Fruit fly (Drosophila melanogaster) whole organism, embryonic: ENCODE results near the gene CG31921.

Source experiments
- Abd-B ChIP-seq: fragments of 200-800 bp; sonication (Bioruptor generic); optimal IDR thresholded peaks from 2 replicates; lab custom pipeline; 2018; ENCODE audit warnings: missing biosample characterization, mild to moderate bottlenecking, missing genetic modification characterization, moderate library complexity
- Atf6 ChIP-seq: fragments of 200-800 bp; sonication (Bioruptor generic); IDR thresholded peaks from 2 replicates; pipeline ENCODE4 v1.3.6; 2022; ENCODE audit warnings: missing biosample characterization, missing genetic modification characterization
- CG11247 ChIP-seq: fragments of 200-800 bp; sonication (Bioruptor generic); IDR thresholded peaks from 2 replicates; pipeline ENCODE4 v1.3.6; 2022; ENCODE audit warnings: missing biosample characterization, missing genetic modification characterization
- CG11398 ChIP-seq: fragments of 200-800 bp; sonication (Bioruptor generic); optimal IDR thresholded peaks from 2 replicates; lab custom pipeline; 2016; ENCODE audit warnings: missing biosample characterization, missing genetic modification characterization
- CG12942 ChIP-seq: fragments of 200-800 bp; sonication (Bioruptor generic); optimal IDR thresholded peaks from 3 replicates; lab custom pipeline; 2016; ENCODE audit warnings: missing biosample characterization, missing genetic modification characterization
- CG13775 ChIP-seq: fragments of 200-800 bp; sonication (Bioruptor generic); optimal IDR thresholded peaks from 3 replicates; lab custom pipeline; 2017; ENCODE audit warnings: missing biosample characterization, mild to moderate bottlenecking, missing genetic modification characterization
- CG15011 ChIP-seq: fragments of 200-800 bp; sonication (Bioruptor generic); optimal IDR thresholded peaks from 3 replicates; lab custom pipeline; 2018; ENCODE audit warnings: missing biosample characterization, mild to moderate bottlenecking, missing genetic modification characterization
- CG1529 ChIP-seq: fragments of 200-800 bp; sonication (Bioruptor generic); optimal IDR thresholded peaks from 3 replicates; lab custom pipeline; 2018; ENCODE audit warnings: missing biosample characterization, missing genetic modification characterization
- CG1603 ChIP-seq: fragments of 200-800 bp; sonication (Bioruptor generic); optimal IDR thresholded peaks from 2 replicates; lab custom pipeline; 2019; ENCODE audit warnings: missing biosample characterization, mild to moderate bottlenecking, missing genetic modification characterization, moderate library complexity
- CG17385 ChIP-seq: fragments of 200-800 bp; sonication (Bioruptor generic); optimal IDR thresholded peaks from 3 replicates; lab custom pipeline; 2018; ENCODE audit warnings: missing biosample characterization, mild to moderate bottlenecking, missing genetic modification characterization
- CG17829 ChIP-seq: fragments of 200-800 bp; optimal IDR thresholded peaks from 2 replicates; lab custom pipeline; 2019; ENCODE audit warnings: missing biosample characterization, mild to moderate bottlenecking, missing genetic modification characterization, moderate library complexity
- CG1832 ChIP-seq: fragments of 200-800 bp; sonication (Bioruptor generic); optimal IDR thresholded peaks from 2 replicates; lab custom pipeline; 2017; ENCODE audit warnings: missing biosample characterization, mild to moderate bottlenecking, missing genetic modification characterization, inconsistent platforms
- CG18764 ChIP-seq: fragments of 200-800 bp; sonication (Bioruptor generic); optimal IDR thresholded peaks from 3 replicates; lab custom pipeline; 2016; ENCODE audit warnings: missing biosample characterization, missing genetic modification characterization
- CG30403 ChIP-seq: fragments of 200-800 bp; sonication (Bioruptor generic); optimal IDR thresholded peaks from 3 replicates; lab custom pipeline; 2016; ENCODE audit warnings: missing biosample characterization, missing genetic modification characterization
- CG3065 ChIP-seq: fragments of 200-800 bp; sonication (Bioruptor generic); optimal IDR thresholded peaks from 2 replicates; lab custom pipeline; 2016; ENCODE audit warnings: missing biosample characterization, missing genetic modification characterization
- CG3847 ChIP-seq: fragments of 200-800 bp; sonication (Bioruptor generic); IDR thresholded peaks from 2 replicates; pipeline ENCODE4 v1.3.6; 2022; ENCODE audit warnings: missing biosample characterization, missing genetic modification characterization
- CG6272 ChIP-seq: fragments of 200-800 bp; sonication (Bioruptor generic); IDR thresholded peaks from 2 replicates; pipeline ENCODE4 v1.3.6; 2022; ENCODE audit warnings: missing biosample characterization, missing genetic modification characterization
- CG6689 ChIP-seq: fragments of 200-800 bp; sonication (Bioruptor generic); IDR thresholded peaks from 2 replicates; pipeline ENCODE4 v1.3.6; 2022; ENCODE audit warnings: missing biosample characterization, missing genetic modification characterization
- CG7357 ChIP-seq: fragments of 200-800 bp; sonication (Bioruptor generic); IDR thresholded peaks from 3 replicates; pipeline ENCODE4 v1.3.6; 2022; ENCODE audit warnings: missing biosample characterization, missing genetic modification characterization
- CG7839 ChIP-seq: fragments of 200-800 bp; sonication (Bioruptor generic); optimal IDR thresholded peaks from 3 replicates; lab custom pipeline; 2018; ENCODE audit warnings: missing biosample characterization, mild to moderate bottlenecking, missing genetic modification characterization, moderate library complexity
- CG7928 ChIP-seq: fragments of 200-800 bp; sonication (Bioruptor generic); optimal IDR thresholded peaks from 2 replicates; lab custom pipeline; 2017; ENCODE audit warnings: missing biosample characterization, mild to moderate bottlenecking, missing genetic modification characterization
- CG8388 ChIP-seq: fragments of 200-800 bp; sonication (Bioruptor generic); optimal IDR thresholded peaks from 2 replicates; lab custom pipeline; 2019; ENCODE audit warnings: missing biosample characterization, mild to moderate bottlenecking, missing genetic modification characterization, moderate library complexity
- CG8944 ChIP-seq: fragments of 200-800 bp; sonication (Bioruptor generic); optimal IDR thresholded peaks from 3 replicates; lab custom pipeline; 2016; ENCODE audit warnings: missing biosample characterization, missing genetic modification characterization
- Dp ChIP-seq: fragments of 200-800 bp; sonication (Bioruptor generic); optimal IDR thresholded peaks from 2 replicates; lab custom pipeline; 2018; ENCODE audit warnings: missing biosample characterization, mild to moderate bottlenecking, missing genetic modification characterization, moderate library complexity
- Mad ChIP-seq: fragments of 200-800 bp; sonication (Bioruptor generic); optimal IDR thresholded peaks from 2 replicates; lab custom pipeline; 2016; ENCODE audit warnings: missing biosample characterization, missing genetic modification characterization
- Mrtf ChIP-seq: fragments of 200-800 bp; sonication (Bioruptor generic); IDR thresholded peaks from 3 replicates; pipeline ENCODE4 v1.3.6; 2022; ENCODE audit warnings: missing biosample characterization, missing genetic modification characterization
- PHDP ChIP-seq: fragments of 200-800 bp; sonication (Bioruptor generic); optimal IDR thresholded peaks from 3 replicates; lab custom pipeline; 2018; ENCODE audit warnings: missing biosample characterization, mild to moderate bottlenecking, missing genetic modification characterization, moderate library complexity
- Side ChIP-seq: fragments of 200-800 bp; sonication (Bioruptor generic); optimal IDR thresholded peaks from 2 replicates; lab custom pipeline; 2016; ENCODE audit warnings: missing biosample characterization, missing genetic modification characterization
- Sin3A ChIP-seq: fragments of >200 bp; optimal IDR thresholded peaks from 2 replicates; lab custom pipeline; 2018
- Sry-β ChIP-seq: fragments of 200-800 bp; sonication (Bioruptor generic); optimal IDR thresholded peaks from 2 replicates; lab custom pipeline; 2018; ENCODE audit warnings: missing biosample characterization, mild to moderate bottlenecking, missing genetic modification characterization, moderate library complexity
- Ssrp ChIP-seq: fragments of 200-800 bp; sonication (Bioruptor generic); optimal IDR thresholded peaks from 2 replicates; lab custom pipeline; 2018; ENCODE audit warnings: missing biosample characterization, mild to moderate bottlenecking, missing genetic modification characterization, moderate library complexity
- bcd ChIP-seq: fragments of 200-800 bp; sonication (Bioruptor generic); optimal IDR thresholded peaks from 2 replicates; lab custom pipeline; 2017; ENCODE audit warnings: missing biosample characterization, mild to moderate bottlenecking, missing genetic modification characterization
- chif ChIP-seq, 2 experiments: fragments of 200-800 bp; sonication (Bioruptor generic); optimal IDR thresholded peaks; 3 replicates each; lab custom pipeline; 2016; ENCODE audit warnings: missing biosample characterization in 2 of 2, missing genetic modification characterization in 2 of 2
- dm ChIP-seq: fragments of 200-800 bp; sonication (Bioruptor generic); optimal IDR thresholded peaks from 3 replicates; lab custom pipeline; 2016; ENCODE audit warnings: missing biosample characterization, missing genetic modification characterization
- eve ChIP-seq, 2 experiments: fragments of >200 bp; optimal IDR thresholded peaks; 2 replicates each; lab custom pipeline; 2017; ENCODE audit warnings: missing biosample characterization in 2 of 2, missing genetic modification characterization in 2 of 2
- eyg ChIP-seq: fragments of 200-800 bp; sonication (Bioruptor generic); optimal IDR thresholded peaks from 3 replicates; lab custom pipeline; 2016; ENCODE audit warnings: missing biosample characterization, missing genetic modification characterization
- fu2 ChIP-seq: fragments of 200-800 bp; sonication (Bioruptor generic); optimal IDR thresholded peaks from 2 replicates; lab custom pipeline; 2016; ENCODE audit warnings: missing biosample characterization, missing genetic modification characterization
- gsb-n ChIP-seq: fragments of 200-800 bp; sonication (Bioruptor generic); optimal IDR thresholded peaks from 3 replicates; lab custom pipeline; 2018; ENCODE audit warnings: missing biosample characterization, mild to moderate bottlenecking, missing genetic modification characterization
- her ChIP-seq: fragments of 200-800 bp; sonication (Bioruptor generic); optimal IDR thresholded peaks from 2 replicates; lab custom pipeline; 2016; ENCODE audit warnings: missing biosample characterization, missing genetic modification characterization
- ind ChIP-seq: fragments of 200-800 bp; sonication (Bioruptor generic); optimal IDR thresholded peaks from 3 replicates; lab custom pipeline; 2016; ENCODE audit warnings: missing biosample characterization, missing genetic modification characterization
- lilli ChIP-seq: fragments of 200-800 bp; sonication (Bioruptor generic); optimal IDR thresholded peaks from 3 replicates; lab custom pipeline; 2016; ENCODE audit warnings: missing biosample characterization, missing genetic modification characterization
- nerfin-1 ChIP-seq: fragments of 200-800 bp; sonication (Bioruptor generic); optimal IDR thresholded peaks from 3 replicates; lab custom pipeline; 2019; ENCODE audit warnings: missing biosample characterization, mild to moderate bottlenecking, missing genetic modification characterization, moderate library complexity
- nom ChIP-seq: fragments of 200-800 bp; sonication (Bioruptor generic); optimal IDR thresholded peaks from 2 replicates; lab custom pipeline; 2017; ENCODE audit warnings: missing biosample characterization, missing genetic modification characterization, mild to moderate bottlenecking, moderate library complexity, missing genetic modification reagents
- prd ChIP-seq, 3 experiments: fragments of >200 bp in 2 of 3; fragments of 200-800 bp in 1 of 3; sonication (Bioruptor generic) in 1 of 3; optimal IDR thresholded peaks in 2 of 3; IDR thresholded peaks in 1 of 3; 2 replicates in 2 of 3; 3 replicates in 1 of 3; pipeline versions ENCODE4 v1.3.6 to Lab custom; 2017 to 2022; ENCODE audit warnings: missing biosample characterization in 1 of 3, missing genetic modification characterization in 1 of 3
- slbo ChIP-seq: fragments of 200-800 bp; sonication (Bioruptor generic); IDR thresholded peaks from 2 replicates; pipeline ENCODE4 v1.3.6; 2022; ENCODE audit warnings: missing biosample characterization, missing genetic modification characterization
- sna ChIP-seq: fragments of 200-800 bp; sonication (Bioruptor generic); IDR thresholded peaks from 2 replicates; pipeline ENCODE4 v1.3.6; 2022; ENCODE audit warnings: missing biosample characterization, missing genetic modification characterization; ENCODE audit not compliant: partially characterized antibody
- sob ChIP-seq: fragments of 200-800 bp; sonication (Bioruptor generic); IDR thresholded peaks from 2 replicates; pipeline ENCODE4 v1.3.6; 2022; ENCODE audit warnings: missing biosample characterization, missing genetic modification characterization
- stc ChIP-seq: fragments of 200-800 bp; sonication (Bioruptor generic); IDR thresholded peaks from 2 replicates; pipeline ENCODE4 v1.3.6; 2022; ENCODE audit warnings: missing biosample characterization, missing genetic modification characterization
- tup ChIP-seq: fragments of 200-800 bp; sonication (Bioruptor generic); optimal IDR thresholded peaks from 2 replicates; lab custom pipeline; 2016; ENCODE audit warnings: missing biosample characterization, mild to moderate bottlenecking, missing genetic modification characterization, moderate library complexity
- usp ChIP-seq: fragments of >200 bp; optimal IDR thresholded peaks from 2 replicates; lab custom pipeline; 2017; ENCODE audit warnings: missing biosample characterization, missing genetic modification characterization
- zf30C ChIP-seq: fragments of 200-800 bp; sonication (Bioruptor generic); optimal IDR thresholded peaks from 3 replicates; lab custom pipeline; 2018; ENCODE audit warnings: missing biosample characterization, mild to moderate bottlenecking, missing genetic modification characterization

The CG31921 gene

DNA sequence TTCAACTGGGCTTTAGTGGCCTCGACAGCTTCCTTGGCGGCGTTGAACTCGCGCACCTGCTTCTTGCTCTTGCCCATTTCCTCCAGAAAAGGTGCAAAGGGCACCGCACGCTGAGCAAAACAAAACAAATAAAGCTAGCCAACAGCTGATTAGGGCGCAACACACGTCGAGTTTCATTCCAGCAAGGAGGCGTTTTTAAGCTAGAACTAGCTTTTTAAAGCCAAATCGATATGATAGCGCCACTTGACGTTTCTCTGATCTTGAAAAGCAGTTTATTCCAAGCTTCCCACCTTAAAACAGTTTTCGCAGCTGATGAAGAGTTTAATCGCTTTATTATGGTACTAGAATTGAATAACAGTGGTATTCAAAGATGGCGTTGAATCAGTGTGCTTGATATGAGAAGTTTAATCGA, 49.1 kb downstream of the CG31921 start, which contains the start of gene CG11601 (continued):
- TF ChIP-seq tup (GFP tag; lab: Kevin White, UChicago) (no peak), stc (GFP tag; lab: Robert Waterston, UW) (peak; percentile 30; the same call in 1 of the 2 replicates), chif (GFP tag; optimal IDR thresholded peaks at IDR 0.05; lab: Kevin White, UChicago) (peak in 1 of 2 experiments; percentile 13), Sin3A (lab: Kevin White, UChicago) (peak; percentile 27), fu2 (GFP tag; lab: Kevin White, UChicago) (peak; percentile 39), CG30403 (GFP tag; lab: Kevin White, UChicago) (peak; percentile 59), CG3065 (GFP tag; lab: Kevin White, UChicago) (peak; percentile 13), CG7357 (GFP tag; lab: Robert Waterston, UW) (peak; percentile 67; the same call in 2 of the 3 replicates), slbo (peak; percentile 57), eve (GFP tag; optimal IDR thresholded peaks at IDR 0.05; lab: Kevin White, UChicago) (no peak), Abd-B (GFP tag; lab: Kevin White, UChicago) (peak; percentile 44), ind (GFP tag; lab: Kevin White, UChicago) (peak; percentile 18), CG1603 (tag; lab: Kevin White, UChicago) (peak; percentile 62), CG8944 (no peak), eyg (no peak), CG6689 (GFP tag; lab: Robert Waterston, UW) (peak; percentile 40), nom (GFP tag; lab: Kevin White, UChicago) (peak; percentile 84), nerfin-1 (tag; lab: Kevin White, UChicago) (peak; percentile 10), CG7839 (tag; lab: Kevin White, UChicago) (no peak), Sry-β (GFP tag; lab: Kevin White, UChicago) (peak; percentile 88), sna (GFP tag; lab: Robert Waterston, UW) (0 out of 2 replicates have a peak, but pooled peaks have one; percentile 11), Mrtf (no peak), zf30C (GFP tag; lab: Kevin White, UChicago) (no peak), Mad (GFP tag; lab: Kevin White, UChicago) (peak; percentile 26), CG11247 (GFP tag; lab: Robert Waterston, UW) (peak; percentile 18; the same call in 1 of the 2 replicates), bcd (peak; percentile 46), usp (GFP tag; lab: Kevin White, UChicago) (no peak), CG17385 (GFP tag; lab: Kevin White, UChicago) (no peak), dm (GFP tag; lab: Kevin White, UChicago) (peak; percentile 14), CG15011 (GFP tag; lab: Kevin White, UChicago) (no peak), Ssrp (peak; percentile 11), CG13775 (GFP tag; lab: Kevin White, UChicago) (peak; percentile 38), sob (GFP tag; lab: Robert Waterston, UW) (peak; percentile 50; the same call in 1 of the 2 replicates), her (GFP tag; lab: Kevin White, UChicago) (peak; percentile 52), gsb-n (tag; lab: Kevin White, UChicago) (no peak), prd (optimal IDR thresholded peaks at IDR 0.05; lab: Kevin White, UChicago) (no peak), prd (GFP tag; IDR thresholded peaks at IDR 0.05; lab: Robert Waterston, UW) (0 out of 3 replicates have a peak, but pooled peaks have one; percentile 43), lilli (GFP tag; lab: Kevin White, UChicago) (peak; percentile 68), CG11398 (no peak), CG17829 (peak; percentile 34), CG3847 (peak; percentile 43; the same call in 1 of the 2 replicates), Dp (peak; percentile 61), CG18764 (GFP tag; lab: Kevin White, UChicago) (peak; percentile 98), Side (GFP tag; lab: Kevin White, UChicago) (peak; percentile 10), PHDP (tag; lab: Kevin White, UChicago) (peak; percentile 47), CG8388 (GFP tag; lab: Kevin White, UChicago) (no peak), CG6272 (GFP tag; lab: Robert Waterston, UW) (peak; percentile 34; the same call in 1 of the 2 replicates), CG7928 (GFP tag; lab: Kevin White, UChicago) (no peak), CG1832 (no peak), CG1529 (GFP tag; lab: Kevin White, UChicago) (no peak), Atf6 (peak; percentile 20; the same call in 1 of the 2 replicates), CG12942 (GFP tag; lab: Kevin White, UChicago) (peak; percentile 12)
